Fruit fly (Drosophila melanogaster): ENCODE data around the gene Pak.

The Pak gene

DNA sequence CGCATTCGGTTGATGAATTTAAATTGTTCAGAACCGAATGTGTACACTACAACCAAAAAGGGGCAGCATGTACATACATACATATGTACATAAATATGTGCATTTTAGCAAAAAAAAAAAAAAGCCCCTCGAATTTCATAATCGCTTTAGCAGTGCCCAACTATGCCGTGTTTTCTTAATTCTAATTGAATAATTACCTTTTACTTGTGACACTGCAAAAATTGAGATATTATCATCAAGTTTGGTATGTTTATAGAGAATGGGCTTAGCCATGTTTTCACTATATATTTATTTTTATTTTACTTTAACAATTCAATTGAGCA is 50.8 kb downstream of the Pak start:
- no peak for TF ChIP-seq CTCF (optimal IDR thresholded peaks at IDR 0.05)
- no peak for TF ChIP-seq CG8478 (optimal IDR thresholded peaks at IDR 0.05)

DNA sequence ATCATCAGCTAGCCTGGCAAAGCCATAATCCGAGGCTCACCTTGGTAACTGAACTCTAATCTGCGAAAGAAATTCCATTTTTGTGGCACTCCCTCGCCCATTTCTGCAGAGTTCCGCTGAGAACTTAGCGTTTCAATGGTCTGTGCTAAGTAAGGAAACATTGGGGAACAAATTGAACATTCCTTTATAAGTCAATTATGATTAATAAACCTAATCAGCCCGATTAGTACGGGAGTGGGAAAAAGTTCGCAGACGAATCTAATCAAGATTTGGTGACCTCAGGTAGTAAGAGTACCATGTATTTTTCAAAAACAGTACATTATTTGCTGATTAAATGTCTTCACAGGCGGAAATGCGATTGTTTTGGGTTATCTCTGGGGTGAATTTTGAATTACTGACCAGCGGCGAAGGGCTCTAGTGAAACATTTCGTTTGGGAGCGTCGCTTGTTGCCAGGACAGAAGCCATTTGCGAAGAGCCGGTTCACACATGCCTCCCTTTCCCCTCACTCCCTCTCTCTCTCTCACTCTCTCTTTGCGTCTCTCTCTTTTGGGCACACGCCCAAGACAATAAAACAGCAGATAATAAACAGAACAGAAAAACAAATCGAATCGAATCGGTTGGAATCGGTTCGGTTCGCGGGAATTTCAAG is 52.0 kb downstream of the Pak start:
- no peak for TF ChIP-seq CG8478 (optimal IDR thresholded peaks at IDR 0.05)
- no peak for TF ChIP-seq CTCF (optimal IDR thresholded peaks at IDR 0.05)

DNA sequence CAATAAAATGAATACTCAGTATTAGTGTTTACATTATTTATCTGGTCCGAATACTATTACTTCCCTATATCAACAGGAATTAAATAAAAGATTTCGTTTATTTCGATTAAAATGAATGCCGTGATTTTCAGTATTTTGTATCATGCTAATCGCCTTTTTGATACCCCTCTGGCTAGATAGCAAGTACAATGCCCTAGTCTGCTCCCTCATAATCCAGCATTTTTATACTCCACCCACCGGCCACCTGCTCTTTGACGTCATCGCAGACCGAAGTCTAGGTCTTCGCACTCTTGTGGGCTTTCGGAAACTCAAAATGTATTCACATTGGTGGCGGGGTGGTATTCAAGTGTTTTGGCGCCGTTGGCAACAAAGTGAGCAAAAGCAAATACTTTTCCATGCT is 53.0 kb downstream of the Pak start:
- TF ChIP-seq CTCF (optimal IDR thresholded peaks at IDR 0.05): no peak
- TF ChIP-seq CG8478 (optimal IDR thresholded peaks at IDR 0.05): no peak

DNA sequence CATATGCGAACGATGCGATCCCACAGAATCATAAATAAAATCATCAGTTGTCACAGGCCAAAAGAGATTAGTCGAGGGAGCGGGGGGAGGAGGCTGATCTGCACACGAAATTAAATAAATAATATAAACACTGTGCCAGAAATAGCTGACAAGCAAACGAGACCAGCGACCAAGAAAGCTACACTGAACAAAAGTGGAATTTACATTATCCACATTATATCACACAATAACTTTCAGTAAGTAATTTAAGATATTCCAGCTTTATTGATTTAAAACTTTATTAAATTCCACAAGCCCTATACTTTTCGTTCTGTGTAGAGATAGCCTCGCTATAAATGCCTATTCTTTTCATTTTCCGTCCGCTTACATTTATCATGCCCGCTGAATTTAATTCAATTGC is 53.5 kb downstream of the Pak start:
- TF ChIP-seq CTCF (optimal IDR thresholded peaks at IDR 0.05): no peak

DNA sequence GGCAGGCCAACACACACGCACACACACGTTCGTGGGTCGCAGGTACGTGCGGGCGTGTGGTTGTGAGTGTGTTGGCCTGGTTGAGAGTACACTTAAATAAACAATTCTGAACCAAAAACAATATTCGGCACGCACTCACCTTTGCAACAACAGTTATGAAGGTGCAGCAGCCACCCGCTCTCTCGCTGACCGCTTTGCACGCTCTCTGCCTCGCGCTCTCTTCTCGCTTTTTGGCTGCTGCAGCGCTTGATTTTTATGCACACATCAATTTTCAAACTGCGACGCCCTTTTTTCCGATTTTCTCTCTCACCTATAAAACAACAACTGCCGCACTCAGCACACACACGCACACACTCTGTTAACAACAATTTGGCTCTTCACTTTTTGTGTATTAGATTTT is 54.5 kb downstream of the Pak start:
- TF ChIP-seq CG8478 (optimal IDR thresholded peaks at IDR 0.05) (no peak), CTCF (optimal IDR thresholded peaks at IDR 0.05) (no peak)

DNA sequence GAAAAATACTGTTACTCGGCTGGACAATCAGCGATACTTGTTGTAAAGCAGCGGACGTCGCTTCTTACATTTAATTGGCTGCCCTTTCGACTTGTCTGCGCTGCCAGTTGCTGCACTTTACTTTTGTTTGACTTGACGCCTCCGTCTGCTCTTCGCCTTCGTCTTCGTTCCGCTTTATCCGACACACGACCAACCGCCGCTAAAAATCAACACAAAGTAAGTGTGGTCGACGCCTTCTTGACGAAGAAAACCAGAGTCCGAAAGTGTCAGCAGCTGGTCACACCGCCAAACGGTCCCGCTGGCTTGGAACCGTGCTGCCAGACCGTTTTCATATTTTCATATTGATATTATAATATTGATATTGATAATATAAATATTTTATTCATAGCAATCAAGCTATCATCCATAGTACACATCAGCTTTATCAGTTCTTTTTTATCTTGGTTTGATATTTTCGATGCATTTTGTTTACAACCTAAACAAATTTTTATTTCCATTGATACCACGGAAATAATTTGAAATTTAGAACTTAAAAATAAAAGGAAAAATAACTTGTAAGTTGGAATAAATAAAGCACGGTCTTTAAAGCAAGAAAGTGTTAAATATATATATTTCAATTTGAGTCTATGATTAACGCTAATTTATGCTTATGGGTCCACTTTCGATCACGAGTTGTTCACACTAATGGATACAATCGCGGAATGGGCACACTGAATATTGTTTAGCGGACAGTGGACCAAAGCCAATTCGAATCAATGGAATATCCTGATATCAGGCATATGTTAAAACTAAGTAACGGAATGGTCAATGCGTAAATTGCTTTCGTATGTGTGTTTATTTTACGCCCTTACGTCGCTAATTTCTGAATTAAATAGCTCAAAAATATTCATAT is 55.2 kb downstream of the Pak start, which contains the start of gene Dmtn:
TSS of gene Dmtn (minus strand) at position 222 of the 892 bp plus-strand sequence.
- TF ChIP-seq CG8478 (optimal IDR thresholded peaks at IDR 0.05): no peak
- TF ChIP-seq CTCF (optimal IDR thresholded peaks at IDR 0.05): no peak

DNA sequence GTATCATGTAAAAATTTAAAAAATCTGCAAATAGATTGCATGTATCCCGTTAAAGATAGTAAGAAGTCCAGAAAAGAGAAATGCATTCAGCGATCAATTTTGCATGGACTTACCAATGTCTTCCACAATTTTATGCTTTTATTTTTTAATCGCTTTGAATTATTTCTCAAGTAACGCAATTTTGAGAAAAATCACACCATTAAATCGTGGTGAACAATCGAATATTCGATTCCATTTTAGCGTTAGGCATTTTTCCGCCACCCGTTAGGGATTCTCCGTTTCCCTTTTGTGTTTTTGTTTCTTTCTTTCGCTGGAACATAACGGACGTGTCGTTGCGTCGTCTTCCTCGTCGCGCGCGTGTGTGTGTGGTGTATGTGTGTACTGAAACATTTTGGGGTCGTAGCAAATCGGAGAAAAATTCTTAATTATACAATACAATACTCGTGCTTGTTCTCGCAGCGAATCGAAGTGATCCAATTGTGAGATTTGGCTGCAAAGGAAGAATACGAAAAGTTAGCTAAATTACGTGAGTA is 55.9 kb downstream of the Pak start, which contains the start of gene gpp:
TSS of gene gpp (plus strand) at position 290 of the 533 bp plus-strand sequence.
- TF ChIP-seq CG8478 (optimal IDR thresholded peaks at IDR 0.05) (no peak), CTCF (optimal IDR thresholded peaks at IDR 0.05) (peak in 1 of 2 experiments; percentile 5)

DNA sequence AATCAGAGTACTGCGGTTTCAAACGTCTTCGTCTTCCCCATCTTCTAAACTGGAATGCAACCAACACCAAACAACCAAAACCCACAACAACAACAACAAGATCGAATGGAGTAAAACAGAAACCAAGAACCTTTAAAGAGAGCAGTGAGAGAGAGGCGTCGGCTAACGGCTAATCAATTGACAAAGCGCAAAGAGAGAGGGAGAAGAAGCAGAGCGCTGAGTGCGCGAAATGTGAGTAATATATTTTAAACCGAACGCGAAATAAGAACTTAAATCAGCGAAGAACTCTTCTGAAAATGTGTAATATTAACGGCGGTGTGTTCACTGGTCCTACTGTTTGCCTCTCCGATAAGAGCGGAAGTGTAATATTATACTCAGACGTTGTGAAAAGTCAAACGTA is 56.8 kb downstream of the Pak start:
- TF ChIP-seq CTCF (optimal IDR thresholded peaks at IDR 0.05) (no peak), CG8478 (optimal IDR thresholded peaks at IDR 0.05) (no peak)

DNA sequence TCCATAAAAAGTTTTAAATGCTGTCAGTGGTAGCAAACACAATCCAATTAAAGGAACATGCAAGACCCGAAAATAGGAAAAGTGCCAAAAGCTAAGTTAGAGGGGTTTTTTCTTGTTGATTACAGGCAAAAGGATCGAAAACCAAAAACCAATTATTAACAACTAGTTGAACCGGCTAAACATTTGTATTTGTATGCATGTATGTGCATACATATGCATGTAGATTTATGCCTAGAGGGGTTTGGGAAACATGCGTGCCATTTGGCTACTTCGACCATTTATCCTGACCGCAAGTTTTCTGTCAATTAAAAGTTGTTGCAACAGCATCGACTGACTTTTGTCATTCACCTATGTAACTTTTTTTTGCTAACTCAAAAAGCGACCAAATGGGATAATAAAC is 57.8 kb downstream of the Pak start:
- no peak for TF ChIP-seq CG8478 (optimal IDR thresholded peaks at IDR 0.05)
- TF ChIP-seq CTCF (optimal IDR thresholded peaks at IDR 0.05): no peak

DNA sequence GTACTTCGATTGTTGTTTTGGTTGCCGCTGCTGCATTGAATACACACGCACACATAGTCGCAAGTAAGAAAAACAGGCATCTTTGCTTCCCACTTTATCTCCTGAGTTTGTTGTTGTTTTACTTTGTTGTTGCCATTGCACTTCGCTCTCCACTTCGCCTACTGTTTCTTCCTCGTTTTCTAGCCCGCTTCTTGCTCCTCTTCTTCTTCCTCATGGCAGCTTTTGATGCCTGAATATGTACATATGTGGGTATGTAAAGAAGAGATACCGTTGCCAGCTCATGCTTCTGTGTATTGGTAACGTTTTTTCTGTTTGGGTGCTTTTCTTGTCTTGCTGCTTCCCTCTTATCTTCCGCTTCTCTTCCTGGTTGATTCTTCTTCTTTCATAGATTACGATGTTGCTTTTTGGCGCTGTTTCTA is 58.5 kb downstream of the Pak start:
- TF ChIP-seq CG8478 (optimal IDR thresholded peaks at IDR 0.05): no peak
- TF ChIP-seq CTCF (optimal IDR thresholded peaks at IDR 0.05): no peak

DNA sequence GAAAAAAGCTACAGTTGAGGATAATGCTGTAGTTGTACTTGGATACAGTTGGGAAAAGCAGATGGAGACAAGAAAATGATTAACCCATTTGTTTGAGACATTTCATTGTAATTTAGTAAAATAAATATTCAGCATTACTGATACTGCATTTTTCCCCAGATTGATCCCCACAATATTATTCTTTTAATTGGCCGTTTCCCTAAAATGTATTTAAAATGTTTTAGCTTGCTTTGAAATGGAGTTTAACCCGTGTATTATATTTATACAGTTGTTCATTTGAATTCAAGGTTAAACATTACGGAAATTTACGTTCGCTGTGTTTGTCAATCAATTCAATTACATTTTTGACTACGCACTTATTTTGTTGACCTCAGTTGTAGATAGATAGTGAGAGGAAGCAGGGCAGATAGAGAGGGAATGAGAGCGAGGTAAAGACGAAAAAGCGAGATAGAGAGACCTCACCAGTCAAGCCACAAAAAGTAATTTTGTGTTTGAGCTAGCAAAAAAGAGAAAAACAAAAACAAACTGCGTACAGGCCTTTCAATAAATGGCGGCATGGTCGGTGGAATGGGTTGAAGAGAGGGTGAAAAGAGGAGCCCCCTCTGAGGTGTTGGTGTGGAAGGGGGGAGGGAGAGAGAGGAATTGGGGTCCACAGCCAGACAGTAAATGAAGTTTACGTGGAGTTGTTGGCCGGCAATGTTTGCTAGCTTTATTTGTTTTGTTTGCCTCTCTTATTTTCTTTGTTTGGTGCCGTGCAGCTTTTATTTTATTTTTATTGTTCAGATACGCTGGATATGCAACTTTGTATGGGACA is 59.9 kb downstream of the Pak start:
- TF ChIP-seq CTCF (optimal IDR thresholded peaks at IDR 0.05) (no peak), CG8478 (optimal IDR thresholded peaks at IDR 0.05) (no peak)

Data from S2 (cell line).